Fruit fly (Drosophila melanogaster) whole organism, embryonic: ENCODE data around the gene nanos.

ENCODE experiments used
- Ada2b ChIP-seq: fragments of 200-800 bp; sonication (Bioruptor generic); IDR thresholded peaks from 2 replicates; pipeline ENCODE4 v1.3.6; 2022; ENCODE audit warnings: missing biosample characterization, missing genetic modification characterization
- Atf6 ChIP-seq: fragments of 200-800 bp; sonication (Bioruptor generic); IDR thresholded peaks from 2 replicates; pipeline ENCODE4 v1.3.6; 2022; ENCODE audit warnings: missing biosample characterization, missing genetic modification characterization
- CG10462 ChIP-seq: fragments of 200-800 bp; sonication (Bioruptor generic); optimal IDR thresholded peaks from 2 replicates; lab custom pipeline; 2016; ENCODE audit warnings: missing biosample characterization, missing genetic modification characterization
- CG11695 ChIP-seq: fragments of 200-800 bp; sonication (Bioruptor generic); IDR thresholded peaks from 3 replicates; pipeline ENCODE4 v1.3.6; 2022; ENCODE audit warnings: missing biosample characterization, missing genetic modification characterization
- CG13624 ChIP-seq: fragments of 200-800 bp; sonication (Bioruptor generic); optimal IDR thresholded peaks from 2 replicates; lab custom pipeline; 2016; ENCODE audit warnings: missing biosample characterization, missing genetic modification characterization
- CG14710 ChIP-seq: fragments of 200-800 bp; sonication (Bioruptor generic); optimal IDR thresholded peaks from 3 replicates; lab custom pipeline; 2019; ENCODE audit warnings: missing biosample characterization, mild to moderate bottlenecking, missing genetic modification characterization, moderate library complexity
- CG14965 ChIP-seq: fragments of 200-800 bp; sonication (Bioruptor generic); optimal IDR thresholded peaks from 2 replicates; lab custom pipeline; 2016; ENCODE audit warnings: missing biosample characterization, missing genetic modification characterization, borderline replicate concordance
- CG1529 ChIP-seq: fragments of 200-800 bp; sonication (Bioruptor generic); optimal IDR thresholded peaks from 3 replicates; lab custom pipeline; 2018; ENCODE audit warnings: missing biosample characterization, missing genetic modification characterization
- CG1647 ChIP-seq: fragments of 200-800 bp; sonication (Bioruptor generic); optimal IDR thresholded peaks from 3 replicates; lab custom pipeline; 2016; ENCODE audit warnings: missing biosample characterization, missing genetic modification characterization
- CG16863 ChIP-seq: fragments of 200-800 bp; sonication (Bioruptor generic); optimal IDR thresholded peaks from 3 replicates; lab custom pipeline; 2016; ENCODE audit warnings: missing biosample characterization, missing genetic modification characterization
- CG17568 ChIP-seq: fragments of 200-800 bp; sonication (Bioruptor generic); optimal IDR thresholded peaks from 2 replicates; lab custom pipeline; 2018; ENCODE audit warnings: missing biosample characterization, mild to moderate bottlenecking, missing genetic modification characterization, moderate library complexity
- CG17912 ChIP-seq: fragments of 200-800 bp; sonication (Bioruptor generic); optimal IDR thresholded peaks from 2 replicates; lab custom pipeline; 2018; ENCODE audit warnings: missing biosample characterization, mild to moderate bottlenecking, missing genetic modification characterization
- CG2116 ChIP-seq: fragments of 200-800 bp; sonication (Bioruptor generic); optimal IDR thresholded peaks from 3 replicates; lab custom pipeline; 2018; ENCODE audit warnings: missing biosample characterization, mild to moderate bottlenecking, missing genetic modification characterization
- CG2202 ChIP-seq: fragments of 200-800 bp; sonication (Bioruptor generic); optimal IDR thresholded peaks from 2 replicates; lab custom pipeline; 2018; ENCODE audit warnings: missing biosample characterization, mild to moderate bottlenecking, missing genetic modification characterization
- CG30431 ChIP-seq: fragments of 200-800 bp; sonication (Bioruptor generic); optimal IDR thresholded peaks from 2 replicates; lab custom pipeline; 2017; ENCODE audit warnings: missing biosample characterization, missing genetic modification characterization
- CG33213 ChIP-seq: fragments of 200-800 bp; sonication (Bioruptor generic); optimal IDR thresholded peaks from 3 replicates; lab custom pipeline; 2016; ENCODE audit warnings: missing biosample characterization, missing genetic modification characterization
- CG34422 ChIP-seq: fragments of 200-800 bp; sonication (Bioruptor generic); IDR thresholded peaks from 3 replicates; pipeline ENCODE4 v1.3.6; 2022; ENCODE audit warnings: missing biosample characterization, missing genetic modification characterization
- CG7786 ChIP-seq: fragments of 200-800 bp; sonication (Bioruptor generic); optimal IDR thresholded peaks from 2 replicates; lab custom pipeline; 2016; ENCODE audit warnings: missing biosample characterization, missing genetic modification characterization
- CG9932 ChIP-seq: fragments of 200-800 bp; sonication (Bioruptor generic); IDR thresholded peaks from 2 replicates; pipeline ENCODE4 v1.3.6; 2022; ENCODE audit warnings: missing biosample characterization, missing genetic modification characterization
- CHES-1-like ChIP-seq: fragments of 200-800 bp; sonication (Bioruptor generic); optimal IDR thresholded peaks from 2 replicates; lab custom pipeline; 2016; ENCODE audit warnings: missing biosample characterization, missing genetic modification characterization
- Dbx ChIP-seq: fragments of 200-800 bp; sonication (Bioruptor generic); IDR thresholded peaks from 3 replicates; pipeline ENCODE4 v1.3.6; 2022; ENCODE audit warnings: missing biosample characterization, missing genetic modification characterization
- HLHmδ ChIP-seq: fragments of 200-800 bp; sonication (Bioruptor generic); optimal IDR thresholded peaks from 2 replicates; lab custom pipeline; 2018; ENCODE audit warnings: missing biosample characterization, mild to moderate bottlenecking, missing genetic modification characterization, moderate library complexity
- Mes4 ChIP-seq: fragments of 200-800 bp; sonication (Bioruptor generic); optimal IDR thresholded peaks from 2 replicates; lab custom pipeline; 2016; ENCODE audit warnings: missing biosample characterization, missing genetic modification characterization
- Myb ChIP-seq: fragments of 200-800 bp; sonication (Bioruptor generic); optimal IDR thresholded peaks from 2 replicates; lab custom pipeline; 2016; ENCODE audit warnings: missing biosample characterization, missing genetic modification characterization
- Neu2 ChIP-seq: fragments of 200-800 bp; sonication (Bioruptor generic); optimal IDR thresholded peaks from 3 replicates; lab custom pipeline; 2016; ENCODE audit warnings: missing biosample characterization, missing genetic modification characterization, borderline replicate concordance
- Ravus ChIP-seq: fragments of 200-800 bp; sonication (Bioruptor generic); IDR thresholded peaks from 2 replicates; pipeline ENCODE4 v1.3.6; 2022; ENCODE audit warnings: missing biosample characterization, missing genetic modification characterization
- YL-1 ChIP-seq: fragments of 200-800 bp; sonication (Bioruptor generic); optimal IDR thresholded peaks from 3 replicates; lab custom pipeline; 2017; ENCODE audit warnings: missing biosample characterization, mild to moderate bottlenecking, missing genetic modification characterization
- aop ChIP-seq: fragments of 200-800 bp; sonication (Bioruptor generic); IDR thresholded peaks from 2 replicates; pipeline ENCODE4 v1.3.6; 2022; ENCODE audit warnings: missing biosample characterization, missing genetic modification characterization
- bowl ChIP-seq: fragments of 200-800 bp; sonication (Bioruptor generic); IDR thresholded peaks from 2 replicates; pipeline ENCODE4 v1.3.6; 2022; ENCODE audit warnings: missing biosample characterization, missing genetic modification characterization
- caup ChIP-seq: fragments of 200-800 bp; sonication (Bioruptor generic); optimal IDR thresholded peaks from 3 replicates; lab custom pipeline; 2017; ENCODE audit warnings: missing biosample characterization, mild to moderate bottlenecking, missing genetic modification characterization, moderate library complexity; ENCODE audit not compliant: severe bottlenecking
- en ChIP-seq: fragments of 200-800 bp; sonication (Bioruptor generic); optimal IDR thresholded peaks from 2 replicates; lab custom pipeline; 2016; ENCODE audit warnings: missing biosample characterization, missing genetic modification characterization
- grau ChIP-seq: fragments of 200-800 bp; optimal IDR thresholded peaks from 3 replicates; lab custom pipeline; 2019; ENCODE audit warnings: missing biosample characterization, mild to moderate bottlenecking, missing genetic modification characterization, moderate library complexity
- ham ChIP-seq: fragments of 200-800 bp; sonication (Bioruptor generic); IDR thresholded peaks from 2 replicates; pipeline ENCODE4 v1.3.6; 2022; ENCODE audit warnings: missing biosample characterization, missing genetic modification characterization
- jing ChIP-seq: fragments of 200-800 bp; sonication (Bioruptor generic); optimal IDR thresholded peaks from 2 replicates; lab custom pipeline; 2018; ENCODE audit warnings: missing biosample characterization, mild to moderate bottlenecking, missing genetic modification characterization
- mam ChIP-seq: fragments of 200-800 bp; sonication (Bioruptor generic); optimal IDR thresholded peaks from 3 replicates; lab custom pipeline; 2016; ENCODE audit warnings: missing biosample characterization, missing genetic modification characterization
- nau ChIP-seq: fragments of 200-800 bp; sonication (Bioruptor generic); optimal IDR thresholded peaks from 3 replicates; lab custom pipeline; 2017; ENCODE audit warnings: missing biosample characterization, mild to moderate bottlenecking, missing genetic modification characterization, missing genetic modification reagents
- p53 ChIP-seq: fragments of 200-800 bp; sonication (Bioruptor generic); optimal IDR thresholded peaks from 2 replicates; lab custom pipeline; 2016; ENCODE audit warnings: missing biosample characterization, missing genetic modification characterization
- pros ChIP-seq: fragments of 200-800 bp; sonication (Bioruptor generic); optimal IDR thresholded peaks from 3 replicates; lab custom pipeline; 2019; ENCODE audit warnings: missing biosample characterization, mild to moderate bottlenecking, missing genetic modification characterization, moderate library complexity
- ranshi ChIP-seq: fragments of 200-800 bp; sonication (Bioruptor generic); IDR thresholded peaks from 2 replicates; pipeline ENCODE4 v1.3.6; 2022; ENCODE audit warnings: missing biosample characterization, missing genetic modification characterization
- repo ChIP-seq: fragments of 200-800 bp; sonication (Bioruptor generic); optimal IDR thresholded peaks from 2 replicates; lab custom pipeline; 2016; ENCODE audit warnings: missing biosample characterization, missing genetic modification characterization
- seq ChIP-seq: fragments of 200-800 bp; sonication (Bioruptor generic); IDR thresholded peaks from 2 replicates; pipeline ENCODE4 v1.3.6; 2022; ENCODE audit warnings: missing biosample characterization, missing genetic modification characterization
- sisA ChIP-seq: fragments of 200-800 bp; sonication (Bioruptor generic); IDR thresholded peaks from 2 replicates; pipeline ENCODE4 v1.3.6; 2022; ENCODE audit warnings: missing biosample characterization, missing genetic modification characterization
- slbo ChIP-seq: fragments of 200-800 bp; sonication (Bioruptor generic); IDR thresholded peaks from 2 replicates; pipeline ENCODE4 v1.3.6; 2022; ENCODE audit warnings: missing biosample characterization, missing genetic modification characterization
- tgo ChIP-seq: fragments of 200-800 bp; sonication (Bioruptor generic); IDR thresholded peaks from 3 replicates; pipeline ENCODE4 v1.3.6; 2022; ENCODE audit warnings: missing biosample characterization, missing genetic modification characterization
- tio ChIP-seq: fragments of 200-800 bp; sonication (Bioruptor generic); optimal IDR thresholded peaks from 2 replicates; lab custom pipeline; 2017; ENCODE audit warnings: missing biosample characterization, missing genetic modification characterization, inconsistent platforms
- vfl ChIP-seq: fragments of 200-800 bp; sonication (Bioruptor generic); optimal IDR thresholded peaks from 2 replicates; lab custom pipeline; 2016; ENCODE audit warnings: missing biosample characterization, missing genetic modification characterization
- wdn ChIP-seq: fragments of 200-800 bp; sonication (Bioruptor generic); IDR thresholded peaks from 2 replicates; pipeline ENCODE4 v1.3.6; 2022; ENCODE audit warnings: missing biosample characterization, missing genetic modification characterization
- wek ChIP-seq: fragments of 200-800 bp; sonication (Bioruptor generic); optimal IDR thresholded peaks from 3 replicates; lab custom pipeline; 2018; ENCODE audit warnings: missing biosample characterization, mild to moderate bottlenecking, missing genetic modification characterization, moderate library complexity
- wor ChIP-seq: fragments of 200-800 bp; sonication (Bioruptor generic); IDR thresholded peaks from 2 replicates; pipeline ENCODE4 v1.3.6; 2022; ENCODE audit warnings: missing biosample characterization, missing genetic modification characterization
- zfh2 ChIP-seq: fragments of 200-800 bp; sonication (Bioruptor generic); optimal IDR thresholded peaks from 2 replicates; lab custom pipeline; 2016; ENCODE audit warnings: missing biosample characterization, missing genetic modification characterization

The nanos gene

DNA sequence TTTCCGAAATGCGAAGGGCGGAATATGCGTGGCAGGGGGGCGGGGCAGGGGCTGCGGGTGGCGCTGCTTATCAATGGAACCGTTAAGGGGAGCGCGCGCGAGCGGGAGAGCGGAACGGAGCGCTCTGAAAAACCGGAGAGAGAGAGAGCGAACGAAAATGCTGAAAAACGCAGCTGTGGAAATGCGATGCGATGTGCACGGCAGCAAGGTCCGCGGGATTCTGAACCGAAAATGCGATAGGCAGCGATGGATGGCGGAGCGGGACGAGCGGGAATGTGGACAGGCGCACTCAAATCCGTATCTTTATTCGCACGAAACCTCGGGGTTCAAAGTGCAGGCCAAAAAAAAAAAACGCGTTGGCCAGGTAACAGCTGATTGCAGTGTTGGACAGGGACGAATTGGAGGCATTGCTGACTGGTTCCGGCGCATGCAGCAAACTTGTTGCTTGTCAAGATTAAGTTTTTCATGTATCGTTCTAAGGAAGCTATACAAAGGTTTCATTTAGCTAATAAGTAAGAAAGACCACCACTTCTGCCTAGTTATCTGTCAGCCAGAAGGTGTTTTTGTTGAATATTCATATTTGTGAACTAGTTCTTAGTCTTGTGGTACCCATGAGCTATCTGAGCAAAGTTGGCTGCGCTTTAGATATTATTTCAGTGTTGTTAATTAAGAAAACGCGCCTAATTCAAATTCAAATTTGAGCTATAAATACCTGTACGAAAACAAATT lies 9.4 kb upstream of the nanos start, which contains the start of gene Ppcs (continued):
- TF ChIP-seq repo (peak; percentile 61), CG16863 (GFP tag; lab: Kevin White, UChicago) (peak; percentile 69), wek (GFP tag; lab: Kevin White, UChicago) (peak; percentile 18), p53 (GFP tag; lab: Kevin White, UChicago) (peak; percentile 46), seq (GFP tag; lab: Robert Waterston, UW) (peak; percentile 72; the same call in 1 of the 2 replicates), CG1647 (GFP tag; lab: Kevin White, UChicago) (peak; percentile 23), tio (GFP tag; lab: Kevin White, UChicago) (peak; percentile 25), Mes4 (GFP tag; lab: Kevin White, UChicago) (peak; percentile 47), Neu2 (peak; percentile 25), tgo (no peak), CG10462 (GFP tag; lab: Kevin White, UChicago) (no peak), CG2202 (tag; lab: Kevin White, UChicago) (peak; percentile 14), bowl (GFP tag; lab: Robert Waterston, UW) (no peak), ham (GFP tag; lab: Robert Waterston, UW) (no peak), Ada2b (GFP tag; lab: Robert Waterston, UW) (no peak), CG14965 (GFP tag; lab: Kevin White, UChicago) (no peak), CG7786 (GFP tag; lab: Kevin White, UChicago) (peak; percentile 65), sisA (GFP tag; lab: Robert Waterston, UW) (peak; percentile 13; the same call in 1 of the 2 replicates), caup (GFP tag; lab: Kevin White, UChicago) (peak; percentile 54), CG13624 (GFP tag; lab: Kevin White, UChicago) (peak; percentile 83), zfh2 (GFP tag; lab: Kevin White, UChicago) (peak; percentile 73), Myb (GFP tag; lab: Kevin White, UChicago) (peak; percentile 86), HLHmδ (GFP tag; lab: Kevin White, UChicago) (peak; percentile 50), Dbx (GFP tag; lab: Robert Waterston, UW) (peak; percentile 54; the same call in 2 of the 3 replicates), Ravus (GFP tag; lab: Robert Waterston, UW) (no peak), jing (GFP tag; lab: Kevin White, UChicago) (no peak), Atf6 (peak; percentile 8; the same call in 1 of the 2 replicates), CG17912 (GFP tag; lab: Kevin White, UChicago) (peak; percentile 20), ranshi (GFP tag; lab: Robert Waterston, UW) (0 out of 2 replicates have a peak, but pooled peaks have one; percentile 16), en (GFP tag; lab: Kevin White, UChicago) (no peak), CG34422 (peak; percentile 40; the same call in 2 of the 3 replicates), vfl (peak; percentile 68), CG1529 (GFP tag; lab: Kevin White, UChicago) (peak; percentile 20), CHES-1-like (GFP tag; lab: Kevin White, UChicago) (peak; percentile 65), mam (peak; percentile 64), pros (GFP tag; lab: Kevin White, UChicago) (no peak), slbo (peak; percentile 51; the same call in 1 of the 2 replicates), wor (GFP tag; lab: Robert Waterston, UW) (no peak), CG2116 (GFP tag; lab: Kevin White, UChicago) (peak; percentile 69), CG14710 (tag; lab: Kevin White, UChicago) (peak; percentile 80), aop (GFP tag; lab: Robert Waterston, UW) (no peak), CG9932 (GFP tag; lab: Robert Waterston, UW) (peak; percentile 48), CG17568 (GFP tag; lab: Kevin White, UChicago) (no peak), grau (tag; lab: Kevin White, UChicago) (peak; percentile 54), wdn (no peak), CG33213 (GFP tag; lab: Kevin White, UChicago) (peak; percentile 67), CG30431 (GFP tag; lab: Kevin White, UChicago) (peak; percentile 22), YL-1 (GFP tag; lab: Kevin White, UChicago) (peak; percentile 44), nau (GFP tag; lab: Kevin White, UChicago) (peak; percentile 69), CG11695 (GFP tag; lab: Robert Waterston, UW) (peak; percentile 6; the same call in 1 of the 3 replicates)
